Fruit fly (Drosophila melanogaster) whole organism, embryonic: ENCODE data around the gene CG31988.
A peak's percentile ranks its signal among the peaks of the same experiment; 100 is the strongest.

ENCODE experiments used
- CG10462 ChIP-seq: fragments of 200-800 bp; sonication (Bioruptor generic); optimal IDR thresholded peaks from 2 replicates; lab custom pipeline; 2016; ENCODE audit warnings: missing biosample characterization, missing genetic modification characterization
- CG11093 ChIP-seq: fragments of 200-800 bp; sonication (Bioruptor generic); IDR thresholded peaks from 3 replicates; pipeline ENCODE4 v1.3.6; 2022; ENCODE audit warnings: missing biosample characterization, missing genetic modification characterization
- CG13287 ChIP-seq: fragments of 200-800 bp; sonication (Bioruptor generic); IDR thresholded peaks from 2 replicates; pipeline ENCODE4 v1.3.6; 2022; ENCODE audit warnings: missing biosample characterization, missing genetic modification characterization; ENCODE audit not compliant: partially characterized antibody
- CG13296 ChIP-seq: fragments of 200-800 bp; sonication (Bioruptor generic); optimal IDR thresholded peaks from 3 replicates; lab custom pipeline; 2018; ENCODE audit warnings: missing biosample characterization, mild to moderate bottlenecking, missing genetic modification characterization
- CG14667 ChIP-seq: fragments of 200-800 bp; sonication (Bioruptor generic); IDR thresholded peaks from 2 replicates; pipeline ENCODE4 v1.3.6; 2022; ENCODE audit warnings: missing biosample characterization, missing genetic modification characterization
- CG17361 ChIP-seq: fragments of 200-800 bp; sonication (Bioruptor generic); IDR thresholded peaks from 3 replicates; pipeline ENCODE4 v1.3.6; 2022; ENCODE audit warnings: missing biosample characterization, missing genetic modification characterization
- CG18764 ChIP-seq: fragments of 200-800 bp; sonication (Bioruptor generic); optimal IDR thresholded peaks from 3 replicates; lab custom pipeline; 2016; ENCODE audit warnings: missing biosample characterization, missing genetic modification characterization
- CG2116 ChIP-seq: fragments of 200-800 bp; sonication (Bioruptor generic); optimal IDR thresholded peaks from 3 replicates; lab custom pipeline; 2018; ENCODE audit warnings: missing biosample characterization, mild to moderate bottlenecking, missing genetic modification characterization
- CG31388 ChIP-seq: fragments of 200-800 bp; sonication (Bioruptor generic); optimal IDR thresholded peaks from 2 replicates; lab custom pipeline; 2016; ENCODE audit warnings: missing biosample characterization, missing genetic modification characterization
- CG4282 ChIP-seq: fragments of 200-800 bp; sonication (Bioruptor generic); optimal IDR thresholded peaks from 2 replicates; lab custom pipeline; 2016; ENCODE audit warnings: missing biosample characterization, missing genetic modification characterization
- CG7745 ChIP-seq: fragments of 200-800 bp; sonication (Bioruptor generic); optimal IDR thresholded peaks from 2 replicates; lab custom pipeline; 2018; ENCODE audit warnings: missing biosample characterization, mild to moderate bottlenecking, missing genetic modification characterization, moderate library complexity
- CG9817 ChIP-seq: fragments of 200-800 bp; sonication (Bioruptor generic); optimal IDR thresholded peaks from 2 replicates; lab custom pipeline; 2018; ENCODE audit warnings: missing biosample characterization, mild to moderate bottlenecking, missing genetic modification characterization, moderate library complexity
- CoRest ChIP-seq: fragments of 200-800 bp; sonication (Bioruptor generic); optimal IDR thresholded peaks from 3 replicates; lab custom pipeline; 2018; ENCODE audit warnings: missing biosample characterization, mild to moderate bottlenecking, missing genetic modification characterization, moderate library complexity
- Deaf1 ChIP-seq: fragments of 200-800 bp; optimal IDR thresholded peaks from 3 replicates; lab custom pipeline; 2019; ENCODE audit warnings: missing biosample characterization, mild to moderate bottlenecking, missing genetic modification characterization, moderate library complexity
- Hr39 ChIP-seq: fragments of >200 bp; optimal IDR thresholded peaks from 2 replicates; lab custom pipeline; 2017
- Kr ChIP-seq: fragments of 200-800 bp; sonication (Bioruptor generic); optimal IDR thresholded peaks from 2 replicates; lab custom pipeline; 2017; ENCODE audit warnings: missing biosample characterization, mild to moderate bottlenecking, missing genetic modification characterization
- Lhr ChIP-seq: fragments of 200-800 bp; sonication (Bioruptor generic); optimal IDR thresholded peaks from 3 replicates; lab custom pipeline; 2017; ENCODE audit warnings: mild to moderate bottlenecking, missing biosample characterization, missing genetic modification reagents, missing genetic modification characterization
- Lim3 ChIP-seq: fragments of 200-800 bp; sonication (Bioruptor generic); IDR thresholded peaks from 2 replicates; pipeline ENCODE4 v1.3.6; 2022; ENCODE audit warnings: missing biosample characterization, missing genetic modification characterization
- Nf-YB ChIP-seq: fragments of 200-800 bp; sonication (Bioruptor generic); optimal IDR thresholded peaks from 3 replicates; lab custom pipeline; 2019; ENCODE audit warnings: missing biosample characterization, mild to moderate bottlenecking, missing genetic modification characterization, moderate library complexity
- Opbp ChIP-seq: fragments of 200-800 bp; sonication (Bioruptor generic); IDR thresholded peaks from 3 replicates; pipeline ENCODE4 v1.3.6; 2022; ENCODE audit warnings: missing biosample characterization, missing genetic modification characterization; ENCODE audit not compliant: partially characterized antibody
- Scr ChIP-seq: fragments of 200-800 bp; sonication (Bioruptor generic); IDR thresholded peaks from 2 replicates; pipeline ENCODE4 v1.3.6; 2022; ENCODE audit warnings: missing biosample characterization, missing genetic modification characterization; ENCODE audit not compliant: partially characterized antibody
- Spps ChIP-seq: fragments of 200-800 bp; sonication (Bioruptor generic); optimal IDR thresholded peaks from 2 replicates; lab custom pipeline; 2018; ENCODE audit warnings: missing biosample characterization, mild to moderate bottlenecking, missing genetic modification characterization
- Ssrp ChIP-seq: fragments of 200-800 bp; sonication (Bioruptor generic); optimal IDR thresholded peaks from 2 replicates; lab custom pipeline; 2018; ENCODE audit warnings: missing biosample characterization, mild to moderate bottlenecking, missing genetic modification characterization, moderate library complexity
- Stat92E ChIP-seq, 3 experiments: fragments of >200 bp in 2 of 3; fragments of 200-800 bp in 1 of 3; sonication (Bioruptor generic) in 1 of 3; optimal IDR thresholded peaks; 2 replicates each; lab custom pipeline; 2017 to 2019; ENCODE audit warnings: missing biosample characterization in 3 of 3, missing genetic modification characterization in 3 of 3, mild to moderate bottlenecking in 1 of 3, moderate library complexity in 1 of 3
- TFAM ChIP-seq: fragments of 200-800 bp; sonication (Bioruptor generic); optimal IDR thresholded peaks from 2 replicates; lab custom pipeline; 2017; ENCODE audit warnings: missing biosample characterization, missing genetic modification characterization, inconsistent platforms
- Trl ChIP-seq, 3 experiments: fragments of >200 bp in 2 of 3; fragments of 200-800 bp in 1 of 3; sonication (Bioruptor generic) in 1 of 3; optimal IDR thresholded peaks; 2 replicates in 1 of 3; 3 replicates in 2 of 3; lab custom pipeline; 2016 to 2017; ENCODE audit warnings: missing biosample characterization in 1 of 3, missing genetic modification characterization in 1 of 3
- Vsx1 ChIP-seq: fragments of 200-800 bp; sonication (Bioruptor generic); optimal IDR thresholded peaks from 2 replicates; lab custom pipeline; 2017; ENCODE audit warnings: missing biosample characterization, mild to moderate bottlenecking, missing genetic modification characterization, missing genetic modification reagents
- Xrp1 ChIP-seq: fragments of 200-800 bp; sonication (Bioruptor generic); IDR thresholded peaks from 2 replicates; pipeline ENCODE4 v1.3.6; 2022; ENCODE audit warnings: missing biosample characterization, missing genetic modification characterization
- amos ChIP-seq: fragments of 200-800 bp; sonication (Bioruptor generic); IDR thresholded peaks from 2 replicates; pipeline ENCODE4 v1.3.6; 2022; ENCODE audit warnings: missing biosample characterization, missing genetic modification characterization; ENCODE audit not compliant: partially characterized antibody
- bigmax ChIP-seq: fragments of 200-800 bp; sonication (Bioruptor generic); optimal IDR thresholded peaks from 2 replicates; lab custom pipeline; 2018; ENCODE audit warnings: missing biosample characterization, mild to moderate bottlenecking, missing genetic modification characterization
- chn ChIP-seq: fragments of 200-800 bp; sonication (Bioruptor generic); optimal IDR thresholded peaks from 2 replicates; lab custom pipeline; 2016; ENCODE audit warnings: missing biosample characterization, missing genetic modification characterization
- crc ChIP-seq: fragments of 200-800 bp; sonication (Bioruptor generic); optimal IDR thresholded peaks from 2 replicates; lab custom pipeline; 2016; ENCODE audit warnings: missing biosample characterization, missing genetic modification characterization
- dan ChIP-seq: fragments of 200-800 bp; sonication (Bioruptor generic); IDR thresholded peaks from 2 replicates; pipeline ENCODE4 v1.3.6; 2022; ENCODE audit warnings: missing biosample characterization, missing genetic modification characterization
- fd96Cb ChIP-seq: fragments of 200-800 bp; sonication (Bioruptor generic); optimal IDR thresholded peaks from 2 replicates; lab custom pipeline; 2018; ENCODE audit warnings: missing biosample characterization, mild to moderate bottlenecking, missing genetic modification characterization, moderate library complexity
- ftz-f1 ChIP-seq: fragments of 200-800 bp; sonication (Bioruptor generic); optimal IDR thresholded peaks from 2 replicates; lab custom pipeline; 2016; ENCODE audit warnings: missing biosample characterization, missing genetic modification characterization
- ham ChIP-seq: fragments of 200-800 bp; sonication (Bioruptor generic); IDR thresholded peaks from 2 replicates; pipeline ENCODE4 v1.3.6; 2022; ENCODE audit warnings: missing biosample characterization, missing genetic modification characterization
- jing ChIP-seq: fragments of 200-800 bp; sonication (Bioruptor generic); optimal IDR thresholded peaks from 2 replicates; lab custom pipeline; 2018; ENCODE audit warnings: missing biosample characterization, mild to moderate bottlenecking, missing genetic modification characterization
- luna ChIP-seq: fragments of 200-800 bp; sonication (Bioruptor generic); optimal IDR thresholded peaks from 2 replicates; lab custom pipeline; 2016; ENCODE audit warnings: missing biosample characterization, missing genetic modification characterization
- mam ChIP-seq: fragments of 200-800 bp; sonication (Bioruptor generic); optimal IDR thresholded peaks from 3 replicates; lab custom pipeline; 2016; ENCODE audit warnings: missing biosample characterization, missing genetic modification characterization
- mirr ChIP-seq: fragments of 200-800 bp; sonication (Bioruptor generic); optimal IDR thresholded peaks from 3 replicates; lab custom pipeline; 2018; ENCODE audit warnings: missing biosample characterization, mild to moderate bottlenecking, missing genetic modification characterization
- nmo ChIP-seq: fragments of 200-800 bp; sonication (Bioruptor generic); optimal IDR thresholded peaks from 2 replicates; lab custom pipeline; 2018; ENCODE audit warnings: missing biosample characterization, mild to moderate bottlenecking, missing genetic modification characterization, moderate library complexity
- org-1 ChIP-seq: fragments of 200-800 bp; sonication (Bioruptor generic); optimal IDR thresholded peaks from 2 replicates; lab custom pipeline; 2017; ENCODE audit warnings: missing biosample characterization, missing genetic modification characterization
- otp ChIP-seq: fragments of 200-800 bp; sonication (Bioruptor generic); IDR thresholded peaks from 3 replicates; pipeline ENCODE4, ENCODE4 v1.3.6; 2022; ENCODE audit warnings: missing biosample characterization, missing genetic modification characterization
- pita ChIP-seq: fragments of 200-800 bp; sonication (Bioruptor generic); optimal IDR thresholded peaks from 2 replicates; lab custom pipeline; 2017; ENCODE audit warnings: missing biosample characterization, mild to moderate bottlenecking, missing genetic modification characterization
- row ChIP-seq: fragments of 200-800 bp; sonication (Bioruptor generic); IDR thresholded peaks from 3 replicates; pipeline ENCODE4 v1.3.6; 2022; ENCODE audit warnings: missing biosample characterization, missing genetic modification characterization
- sens-2 ChIP-seq: fragments of 200-800 bp; sonication (Bioruptor generic); IDR thresholded peaks from 2 replicates; pipeline ENCODE4 v1.3.6; 2022; ENCODE audit warnings: missing biosample characterization, missing genetic modification characterization
- slbo ChIP-seq: fragments of 200-800 bp; sonication (Bioruptor generic); IDR thresholded peaks from 2 replicates; pipeline ENCODE4 v1.3.6; 2022; ENCODE audit warnings: missing biosample characterization, missing genetic modification characterization
- sr ChIP-seq: fragments of 200-800 bp; sonication (Bioruptor generic); IDR thresholded peaks from 3 replicates; pipeline ENCODE4 v1.3.6; 2022; ENCODE audit warnings: missing biosample characterization, missing genetic modification characterization
- unpg ChIP-seq: fragments of 200-800 bp; sonication (Bioruptor generic); optimal IDR thresholded peaks from 3 replicates; lab custom pipeline; 2018; ENCODE audit warnings: missing biosample characterization, mild to moderate bottlenecking, missing genetic modification characterization, moderate library complexity
- vvl ChIP-seq: fragments of 200-800 bp; sonication (Bioruptor generic); IDR thresholded peaks from 2 replicates; pipeline ENCODE4 v1.3.6; 2022; ENCODE audit warnings: missing biosample characterization, missing genetic modification characterization

The CG31988 gene

DNA sequence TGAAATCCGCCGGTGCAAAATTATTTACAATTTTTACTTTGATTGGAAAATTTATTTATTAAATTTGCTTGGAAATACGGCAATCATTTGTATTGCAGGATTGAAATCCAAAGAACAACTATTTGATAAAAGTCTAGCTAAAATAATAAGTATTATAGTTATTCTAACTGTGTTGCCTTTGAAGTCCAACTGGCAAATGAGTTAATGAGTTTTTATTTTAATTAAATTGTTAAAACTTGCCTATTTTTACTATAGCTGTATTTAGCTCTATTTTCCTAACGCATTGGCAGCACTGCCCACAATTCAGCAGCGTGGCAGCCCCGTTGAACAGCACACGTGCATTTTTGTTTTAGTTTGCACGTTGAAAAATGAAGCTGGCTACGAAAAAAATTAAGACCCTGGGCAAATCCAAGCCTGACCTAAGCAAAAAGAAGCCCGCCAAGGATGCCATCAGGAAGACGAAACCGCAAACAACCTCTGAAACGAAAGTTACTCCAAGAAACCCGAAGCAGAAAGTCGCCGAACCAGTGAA, 39.2 kb downstream of the CG31988 start, which contains the start of gene Noc2 (continued):
- no peak for TF ChIP-seq Hr39 (lab: Kevin White, UChicago)
- no peak for TF ChIP-seq luna (GFP tag; lab: Kevin White, UChicago)
- no peak for TF ChIP-seq otp
- TF ChIP-seq org-1 (GFP tag; lab: Kevin White, UChicago) = no peak
- no peak for TF ChIP-seq ftz-f1
- TF ChIP-seq CG13296 (GFP tag; lab: Kevin White, UChicago) = peak; percentile 21
- peak; percentile 43 for TF ChIP-seq CG14667 (GFP tag; lab: Robert Waterston, UW)
- peak; percentile 27 for TF ChIP-seq unpg
- peak; percentile 11 for TF ChIP-seq bigmax (GFP tag; lab: Kevin White, UChicago)
- peak; percentile 49 for TF ChIP-seq CG9817 (tag; lab: Kevin White, UChicago)
- TF ChIP-seq ham (GFP tag; lab: Robert Waterston, UW) = no peak
- TF ChIP-seq CG31388 (GFP tag; lab: Kevin White, UChicago) = peak; percentile 8
- peak; percentile 29 for TF ChIP-seq Ssrp (tag; lab: Kevin White, UChicago)
- TF ChIP-seq slbo (GFP tag; lab: Robert Waterston, UW) = peak; percentile 79
- TF ChIP-seq Vsx1 = no peak
- peak; percentile 70 for TF ChIP-seq row (GFP tag; lab: Robert Waterston, UW)
- TF ChIP-seq Deaf1 (tag; lab: Kevin White, UChicago) = no peak
- no peak for TF ChIP-seq mirr (GFP tag; lab: Kevin White, UChicago)
- peak; percentile 74 for TF ChIP-seq CG17361 (GFP tag; lab: Robert Waterston, UW)
- no peak for TF ChIP-seq jing (GFP tag; lab: Kevin White, UChicago)
- TF ChIP-seq mam (GFP tag; lab: Kevin White, UChicago) = peak; percentile 57
- TF ChIP-seq Scr = no peak
- no peak for TF ChIP-seq pita (GFP tag; lab: Kevin White, UChicago)
- peak; percentile 61 for TF ChIP-seq nmo (GFP tag; lab: Kevin White, UChicago)
- no peak for TF ChIP-seq Opbp (GFP tag; lab: Robert Waterston, UW)
- TF ChIP-seq vvl = peak; percentile 20; the same call in 1 of the 2 replicates
- peak; percentile 36 for TF ChIP-seq chn (GFP tag; lab: Kevin White, UChicago)
- peak; percentile 15 for TF ChIP-seq Lhr (GFP tag; lab: Kevin White, UChicago)
- TF ChIP-seq CG18764 = peak; percentile 21
- TF ChIP-seq CG2116 (GFP tag; lab: Kevin White, UChicago) = peak; percentile 41
- no peak for TF ChIP-seq sr (GFP tag; lab: Robert Waterston, UW)
- no peak for TF ChIP-seq Trl (optimal IDR thresholded peaks at IDR 0.05; lab: Kevin White, UChicago)
- peak; percentile 2 for TF ChIP-seq Trl (GFP tag; optimal IDR thresholded peaks at IDR 0.05; lab: Kevin White, UChicago)
- TF ChIP-seq Lim3 = no peak
- TF ChIP-seq Nf-YB (GFP tag; lab: Kevin White, UChicago) = no peak
- TF ChIP-seq CG13287 (GFP tag; lab: Robert Waterston, UW) = no peak
- peak; percentile 4; the same call in 1 of the 2 replicates for TF ChIP-seq amos
- no peak for TF ChIP-seq CG4282 (GFP tag; lab: Kevin White, UChicago)
- no peak for TF ChIP-seq Spps (tag; lab: Kevin White, UChicago)
- TF ChIP-seq dan (GFP tag; lab: Robert Waterston, UW) = no peak
- TF ChIP-seq Stat92E (GFP tag; optimal IDR thresholded peaks at IDR 0.05; lab: Kevin White, UChicago) = no peak
- TF ChIP-seq CoRest = peak; percentile 60
- peak; percentile 45; the same call in 1 of the 2 replicates for TF ChIP-seq Xrp1
- peak; percentile 48 for TF ChIP-seq fd96Cb (tag; lab: Kevin White, UChicago)
- no peak for TF ChIP-seq CG7745 (tag; lab: Kevin White, UChicago)
- TF ChIP-seq crc (GFP tag; lab: Kevin White, UChicago) = no peak
- peak; percentile 6 for TF ChIP-seq CG10462 (GFP tag; lab: Kevin White, UChicago)
- TF ChIP-seq CG11093 (GFP tag; lab: Robert Waterston, UW) = peak; percentile 62; the same call in 1 of the 3 replicates
- no peak for TF ChIP-seq sens-2 (GFP tag; lab: Robert Waterston, UW)
- TF ChIP-seq TFAM (GFP tag; lab: Kevin White, UChicago) = no peak
- TF ChIP-seq Kr (GFP tag; lab: Kevin White, UChicago) = no peak
